Fruit fly (Drosophila melanogaster) whole organism, embryonic: Measurements from ENCODE around the gene CG1572.

Experiments
- Blimp-1 ChIP-seq: fragments of 200-800 bp; sonication (Bioruptor generic); optimal IDR thresholded peaks from 3 replicates; lab custom pipeline; 2018; ENCODE audit warnings: missing biosample characterization, missing genetic modification characterization, mild to moderate bottlenecking, moderate library complexity, missing genetic modification reagents
- CG10431 ChIP-seq: fragments of 200-800 bp; sonication (Bioruptor generic); optimal IDR thresholded peaks from 3 replicates; lab custom pipeline; 2018; ENCODE audit warnings: missing biosample characterization, mild to moderate bottlenecking, missing genetic modification characterization
- CG10979 ChIP-seq: fragments of 200-800 bp; sonication (Bioruptor generic); optimal IDR thresholded peaks from 2 replicates; lab custom pipeline; 2018; ENCODE audit warnings: missing biosample characterization, mild to moderate bottlenecking, missing genetic modification characterization, moderate library complexity
- CG13287 ChIP-seq: fragments of 200-800 bp; sonication (Bioruptor generic); IDR thresholded peaks from 2 replicates; pipeline ENCODE4 v1.3.6; 2022; ENCODE audit warnings: missing biosample characterization, missing genetic modification characterization; ENCODE audit not compliant: partially characterized antibody
- CG14965 ChIP-seq: fragments of 200-800 bp; sonication (Bioruptor generic); optimal IDR thresholded peaks from 2 replicates; lab custom pipeline; 2016; ENCODE audit warnings: missing biosample characterization, missing genetic modification characterization, borderline replicate concordance
- CG15601 ChIP-seq: fragments of 200-800 bp; sonication (Bioruptor generic); optimal IDR thresholded peaks from 3 replicates; lab custom pipeline; 2019; ENCODE audit warnings: missing biosample characterization, mild to moderate bottlenecking, missing genetic modification characterization, moderate library complexity
- CG17612 ChIP-seq: fragments of 200-800 bp; sonication (Bioruptor generic); IDR thresholded peaks from 2 replicates; pipeline ENCODE4 v1.3.6; 2022; ENCODE audit warnings: missing biosample characterization, missing genetic modification characterization
- CG1792 ChIP-seq: fragments of 200-800 bp; sonication (Bioruptor generic); optimal IDR thresholded peaks from 2 replicates; lab custom pipeline; 2016; ENCODE audit warnings: missing biosample characterization, missing genetic modification characterization
- CG18011 ChIP-seq: fragments of 200-800 bp; sonication (Bioruptor generic); optimal IDR thresholded peaks from 2 replicates; lab custom pipeline; 2017; ENCODE audit warnings: missing biosample characterization, missing genetic modification characterization, mild to moderate bottlenecking, moderate library complexity, missing genotype
- CG1832 ChIP-seq: fragments of 200-800 bp; sonication (Bioruptor generic); optimal IDR thresholded peaks from 2 replicates; lab custom pipeline; 2017; ENCODE audit warnings: missing biosample characterization, mild to moderate bottlenecking, missing genetic modification characterization, inconsistent platforms
- CG2889 ChIP-seq: fragments of 200-800 bp; sonication (Bioruptor generic); IDR thresholded peaks from 3 replicates; pipeline ENCODE4 v1.3.6; 2022; ENCODE audit warnings: missing biosample characterization, missing genetic modification characterization
- CG30020 ChIP-seq: fragments of 200-800 bp; optimal IDR thresholded peaks from 2 replicates; lab custom pipeline; 2019; ENCODE audit warnings: missing biosample characterization, mild to moderate bottlenecking, missing genetic modification characterization, moderate library complexity
- CG3407 ChIP-seq: fragments of 200-800 bp; sonication (Bioruptor generic); optimal IDR thresholded peaks from 2 replicates; lab custom pipeline; 2018; ENCODE audit warnings: missing biosample characterization, mild to moderate bottlenecking, missing genetic modification characterization
- CG4360 ChIP-seq: fragments of 200-800 bp; sonication (Bioruptor generic); IDR thresholded peaks from 2 replicates; pipeline ENCODE4 v1.3.6; 2022; ENCODE audit warnings: missing biosample characterization, missing genetic modification characterization
- CG4820 ChIP-seq: fragments of 200-800 bp; sonication (Bioruptor generic); optimal IDR thresholded peaks from 3 replicates; lab custom pipeline; 2016; ENCODE audit warnings: missing biosample characterization, missing genetic modification characterization
- CG4854 ChIP-seq: fragments of 200-800 bp; sonication (Bioruptor generic); optimal IDR thresholded peaks from 2 replicates; lab custom pipeline; 2016; ENCODE audit warnings: missing biosample characterization, missing genetic modification characterization, inconsistent platforms
- CG7271 ChIP-seq: fragments of 200-800 bp; sonication (Bioruptor generic); optimal IDR thresholded peaks from 2 replicates; lab custom pipeline; 2018; ENCODE audit warnings: missing biosample characterization, mild to moderate bottlenecking, missing genetic modification characterization, moderate library complexity
- CG9727 ChIP-seq: fragments of 200-800 bp; sonication (Bioruptor generic); optimal IDR thresholded peaks from 3 replicates; lab custom pipeline; 2017; ENCODE audit warnings: missing biosample characterization, mild to moderate bottlenecking, missing genetic modification characterization
- CG9797 ChIP-seq: fragments of 200-800 bp; sonication (Bioruptor generic); optimal IDR thresholded peaks from 3 replicates; lab custom pipeline; 2018; ENCODE audit warnings: missing biosample characterization, mild to moderate bottlenecking, missing genetic modification characterization
- Ets65A ChIP-seq: fragments of 200-800 bp; sonication (Bioruptor generic); peaks from one replicate; lab custom pipeline; 2016; ENCODE audit warnings: missing biosample characterization, missing genetic modification characterization
- Fer2 ChIP-seq: fragments of 200-800 bp; sonication (Bioruptor generic); optimal IDR thresholded peaks from 2 replicates; lab custom pipeline; 2018; ENCODE audit warnings: missing biosample characterization, mild to moderate bottlenecking, missing genetic modification characterization, moderate library complexity
- Hand ChIP-seq: fragments of 200-800 bp; sonication (Bioruptor generic); optimal IDR thresholded peaks from 2 replicates; lab custom pipeline; 2017; ENCODE audit warnings: mild to moderate bottlenecking, missing biosample characterization, missing genetic modification reagents, missing genetic modification characterization
- Hey ChIP-seq: fragments of 200-800 bp; sonication (Bioruptor generic); optimal IDR thresholded peaks from 3 replicates; lab custom pipeline; 2018; ENCODE audit warnings: missing biosample characterization, mild to moderate bottlenecking, missing genetic modification characterization
- HmgD ChIP-seq: fragments of 200-800 bp; sonication (Bioruptor generic); optimal IDR thresholded peaks from 3 replicates; lab custom pipeline; 2016; ENCODE audit warnings: missing biosample characterization, missing genetic modification characterization
- HmgZ ChIP-seq: fragments of 200-800 bp; sonication (Bioruptor generic); optimal IDR thresholded peaks from 2 replicates; lab custom pipeline; 2018; ENCODE audit warnings: missing biosample characterization, mild to moderate bottlenecking, missing genetic modification characterization
- Hmx ChIP-seq: fragments of 200-800 bp; sonication (Bioruptor generic); optimal IDR thresholded peaks from 2 replicates; lab custom pipeline; 2016; ENCODE audit warnings: missing biosample characterization, missing genetic modification characterization
- Lim3 ChIP-seq: fragments of 200-800 bp; sonication (Bioruptor generic); IDR thresholded peaks from 2 replicates; pipeline ENCODE4 v1.3.6; 2022; ENCODE audit warnings: missing biosample characterization, missing genetic modification characterization
- MESR4 ChIP-seq: fragments of 200-800 bp; sonication (Bioruptor generic); optimal IDR thresholded peaks from 2 replicates; lab custom pipeline; 2018; ENCODE audit warnings: missing biosample characterization, mild to moderate bottlenecking, missing genetic modification characterization, moderate library complexity
- Med ChIP-seq: fragments of 200-800 bp; sonication (Bioruptor generic); peaks from one replicate; lab custom pipeline; 2016; ENCODE audit warnings: missing biosample characterization, missing genetic modification characterization, mild to moderate bottlenecking, inconsistent platforms, moderate library complexity
- Meics ChIP-seq: fragments of 200-800 bp; sonication (Bioruptor generic); optimal IDR thresholded peaks from 2 replicates; lab custom pipeline; 2017; ENCODE audit warnings: missing biosample characterization, mild to moderate bottlenecking, missing genetic modification characterization
- Oaz ChIP-seq: fragments of 200-800 bp; sonication (Bioruptor generic); IDR thresholded peaks from 2 replicates; pipeline ENCODE4 v1.3.6; 2022; ENCODE audit warnings: missing biosample characterization, missing genetic modification characterization
- Trl ChIP-seq, 3 experiments: fragments of >200 bp in 2 of 3; fragments of 200-800 bp in 1 of 3; sonication (Bioruptor generic) in 1 of 3; optimal IDR thresholded peaks; 2 replicates in 1 of 3; 3 replicates in 2 of 3; lab custom pipeline; 2016 to 2017; ENCODE audit warnings: missing biosample characterization in 1 of 3, missing genetic modification characterization in 1 of 3
- ap ChIP-seq: fragments of 200-800 bp; sonication (Bioruptor generic); IDR thresholded peaks from 2 replicates; pipeline ENCODE4 v1.3.6; 2022; ENCODE audit warnings: missing biosample characterization, missing genetic modification characterization
- az2 ChIP-seq: fragments of 200-800 bp; sonication (Bioruptor generic); optimal IDR thresholded peaks from 3 replicates; lab custom pipeline; 2016; ENCODE audit warnings: missing biosample characterization, missing genetic modification characterization
- chinmo ChIP-seq: fragments of 200-800 bp; sonication (Bioruptor generic); IDR thresholded peaks from 4 replicates; pipeline ENCODE4 v1.3.6; 2022; ENCODE audit warnings: missing biosample characterization, missing genetic modification characterization; ENCODE audit not compliant: partially characterized antibody
- gsb-n ChIP-seq: fragments of 200-800 bp; sonication (Bioruptor generic); optimal IDR thresholded peaks from 3 replicates; lab custom pipeline; 2018; ENCODE audit warnings: missing biosample characterization, mild to moderate bottlenecking, missing genetic modification characterization
- lilli ChIP-seq: fragments of 200-800 bp; sonication (Bioruptor generic); optimal IDR thresholded peaks from 3 replicates; lab custom pipeline; 2016; ENCODE audit warnings: missing biosample characterization, missing genetic modification characterization
- mam ChIP-seq: fragments of 200-800 bp; sonication (Bioruptor generic); optimal IDR thresholded peaks from 3 replicates; lab custom pipeline; 2016; ENCODE audit warnings: missing biosample characterization, missing genetic modification characterization
- mirr ChIP-seq: fragments of 200-800 bp; sonication (Bioruptor generic); optimal IDR thresholded peaks from 3 replicates; lab custom pipeline; 2018; ENCODE audit warnings: missing biosample characterization, mild to moderate bottlenecking, missing genetic modification characterization
- nerfin-1 ChIP-seq: fragments of 200-800 bp; sonication (Bioruptor generic); optimal IDR thresholded peaks from 3 replicates; lab custom pipeline; 2019; ENCODE audit warnings: missing biosample characterization, mild to moderate bottlenecking, missing genetic modification characterization, moderate library complexity
- nom ChIP-seq: fragments of 200-800 bp; sonication (Bioruptor generic); optimal IDR thresholded peaks from 2 replicates; lab custom pipeline; 2017; ENCODE audit warnings: missing biosample characterization, missing genetic modification characterization, mild to moderate bottlenecking, moderate library complexity, missing genetic modification reagents
- phol ChIP-seq: fragments of 200-800 bp; sonication (Bioruptor generic); optimal IDR thresholded peaks from 3 replicates; lab custom pipeline; 2018; ENCODE audit warnings: missing biosample characterization, mild to moderate bottlenecking, missing genetic modification characterization, moderate library complexity
- pita ChIP-seq: fragments of 200-800 bp; sonication (Bioruptor generic); optimal IDR thresholded peaks from 2 replicates; lab custom pipeline; 2017; ENCODE audit warnings: missing biosample characterization, mild to moderate bottlenecking, missing genetic modification characterization
- pzg ChIP-seq: fragments of 200-800 bp; sonication (Bioruptor generic); optimal IDR thresholded peaks from 3 replicates; lab custom pipeline; 2018; ENCODE audit warnings: missing biosample characterization, mild to moderate bottlenecking, missing genetic modification characterization, moderate library complexity
- sc ChIP-seq, 3 experiments: fragments of >200 bp in 2 of 3; fragments of 200-800 bp in 1 of 3; sonication (Bioruptor generic) in 1 of 3; optimal IDR thresholded peaks; 2 replicates in 2 of 3; 3 replicates in 1 of 3; lab custom pipeline; 2017; ENCODE audit warnings: mild to moderate bottlenecking in 1 of 3, missing biosample characterization in 1 of 3, missing genetic modification characterization in 1 of 3, missing genetic modification reagents in 1 of 3
- sd ChIP-seq: fragments of 200-800 bp; sonication (Bioruptor generic); optimal IDR thresholded peaks from 3 replicates; lab custom pipeline; 2018; ENCODE audit warnings: missing biosample characterization, mild to moderate bottlenecking, missing genetic modification characterization, moderate library complexity

CG1572 gene

DNA sequence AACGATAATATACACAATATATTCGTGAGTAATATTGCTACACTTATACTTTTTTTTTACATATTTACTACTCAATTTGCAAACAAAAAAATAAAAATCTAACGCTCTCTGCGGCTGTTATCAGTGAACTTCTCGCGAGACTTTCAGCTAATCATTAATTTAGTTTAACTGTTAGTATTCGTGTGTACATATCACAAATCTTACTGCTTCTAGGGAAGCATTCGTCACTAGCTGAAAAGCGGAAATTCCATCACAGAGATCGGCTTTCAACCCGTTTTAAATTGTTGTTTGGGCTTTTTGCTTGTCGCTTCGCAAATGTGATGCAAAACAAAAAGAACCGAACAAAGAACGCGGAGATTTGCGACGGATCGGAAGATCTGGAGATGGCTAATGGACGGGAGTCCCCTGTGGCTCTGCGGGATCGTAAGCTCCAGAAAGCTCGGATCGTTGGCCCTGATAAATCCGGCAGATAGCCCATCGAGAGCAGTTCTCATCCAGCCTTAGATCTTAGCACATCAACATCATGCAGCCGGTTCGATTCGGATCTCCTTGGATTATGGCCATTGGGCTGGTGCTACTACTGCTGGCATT is 3.1 kb upstream of the CG1572 start, which contains the start of gene PGRP-SA:
Gene PGRP-SA, plus strand, starts transcription at position 194 of the 591 bp plus-strand sequence.
- TF ChIP-seq Ets65A (GFP tag; lab: Kevin White, UChicago): peak; percentile 83
- no peak for TF ChIP-seq CG1832 (GFP tag; lab: Kevin White, UChicago)
- no peak for TF ChIP-seq CG4360
- no peak for TF ChIP-seq CG7271
- TF ChIP-seq gsb-n (tag; lab: Kevin White, UChicago): no peak
- TF ChIP-seq Oaz (GFP tag; lab: Robert Waterston, UW): no peak
- no peak for TF ChIP-seq CG10431 (GFP tag; lab: Kevin White, UChicago)
- no peak for TF ChIP-seq phol (tag; lab: Kevin White, UChicago)
- no peak for TF ChIP-seq Lim3
- no peak for TF ChIP-seq mam
- no peak for TF ChIP-seq MESR4
- peak; percentile 6 for TF ChIP-seq Med (GFP tag; lab: Kevin White, UChicago)
- TF ChIP-seq CG10979: no peak
- no peak for TF ChIP-seq Trl (optimal IDR thresholded peaks at IDR 0.05; lab: Kevin White, UChicago)
- no peak for TF ChIP-seq Trl (GFP tag; optimal IDR thresholded peaks at IDR 0.05; lab: Kevin White, UChicago)
- no peak for TF ChIP-seq Hand (GFP tag; lab: Kevin White, UChicago)
- no peak for TF ChIP-seq CG4854
- TF ChIP-seq mirr: no peak
- TF ChIP-seq sd (tag; lab: Kevin White, UChicago): peak; percentile 11
- TF ChIP-seq pzg: no peak
- TF ChIP-seq Meics (GFP tag; lab: Kevin White, UChicago): peak; percentile 97
- no peak for TF ChIP-seq CG9797 (GFP tag; lab: Kevin White, UChicago)
- TF ChIP-seq Blimp-1 (GFP tag; lab: Kevin White, UChicago): no peak
- no peak for TF ChIP-seq HmgD (GFP tag; lab: Kevin White, UChicago)
- no peak for TF ChIP-seq Hey
- TF ChIP-seq CG18011: no peak

DNA sequence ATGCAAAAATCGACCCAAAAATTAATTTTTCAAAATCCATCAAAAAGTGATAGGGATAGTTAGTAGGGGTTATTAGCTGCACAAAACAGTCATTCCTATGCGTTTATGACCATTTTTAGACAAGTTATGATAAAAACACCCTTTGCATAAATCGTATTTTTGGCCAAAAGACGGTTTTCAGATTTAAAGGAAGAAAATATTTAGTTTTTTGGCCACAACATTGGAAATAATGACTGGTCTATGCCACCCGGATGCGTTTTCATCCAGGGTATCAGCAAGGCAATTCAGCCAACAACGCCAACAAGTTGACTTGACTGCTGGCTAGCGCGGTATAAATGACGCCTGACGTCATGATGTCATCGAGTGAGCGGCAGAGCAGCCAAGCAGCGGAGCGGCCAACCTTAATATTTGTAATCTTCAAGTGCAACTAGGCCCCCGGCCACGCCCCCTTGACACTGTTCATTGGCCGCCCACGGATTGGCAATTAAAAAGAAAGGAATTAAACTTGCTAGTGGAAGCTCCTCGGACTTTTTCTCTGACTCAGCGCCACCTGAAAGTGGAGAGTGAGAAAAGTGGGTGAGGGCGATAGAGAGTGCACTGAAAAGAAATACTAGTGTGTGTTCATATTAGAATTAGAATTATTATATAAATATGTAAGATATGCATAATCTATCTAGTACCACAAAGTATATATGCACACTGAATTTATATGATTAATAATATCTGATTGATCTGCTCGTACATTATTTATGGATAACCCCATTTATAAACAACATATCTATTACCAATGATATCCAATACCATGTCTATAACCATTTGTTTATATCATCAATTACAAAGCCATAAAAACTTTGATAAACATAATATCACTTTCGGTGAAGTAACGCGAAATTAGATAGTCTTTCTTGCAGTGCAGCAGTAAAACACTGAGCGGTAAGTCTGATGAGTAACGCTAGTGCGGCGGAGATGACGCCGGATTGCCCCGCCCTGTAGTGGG is 1.6 kb upstream of the CG1572 start:
- TF ChIP-seq CG3407 (GFP tag; lab: Kevin White, UChicago) (peak; percentile 78), CG7271 (no peak), sc (optimal IDR thresholded peaks at IDR 0.05; lab: Kevin White, UChicago) (no peak), sc (GFP tag; optimal IDR thresholded peaks at IDR 0.05; lab: Kevin White, UChicago) (peak; percentile 69), CG2889 (GFP tag; lab: Robert Waterston, UW) (peak; percentile 61; the same call in 2 of the 3 replicates), CG4820 (peak; percentile 74), Fer2 (tag; lab: Kevin White, UChicago) (peak; percentile 55), nom (GFP tag; lab: Kevin White, UChicago) (peak; percentile 76), CG13287 (no peak), CG14965 (GFP tag; lab: Kevin White, UChicago) (no peak), mirr (peak; percentile 13), CG9727 (peak; percentile 87), CG1792 (GFP tag; lab: Kevin White, UChicago) (no peak), Hmx (peak; percentile 29), chinmo (GFP tag; lab: Robert Waterston, UW) (peak; percentile 87; the same call in 3 of the 4 replicates), HmgZ (tag; lab: Kevin White, UChicago) (peak; percentile 53), lilli (GFP tag; lab: Kevin White, UChicago) (peak; percentile 66), ap (0 out of 2 replicates have a peak, but pooled peaks have one; percentile 24), CG30020 (tag; lab: Kevin White, UChicago) (peak; percentile 53), CG17612 (GFP tag; lab: Robert Waterston, UW) (no peak), CG4854 (peak; percentile 11), az2 (GFP tag; lab: Kevin White, UChicago) (peak; percentile 77), nerfin-1 (tag; lab: Kevin White, UChicago) (peak; percentile 82), pita (GFP tag; lab: Kevin White, UChicago) (no peak), CG15601 (tag; lab: Kevin White, UChicago) (peak; percentile 77)
